Worm (Caenorhabditis elegans) whole organism, L3 larva: ENCODE data around the gene ceh-91.

Source experiments
- R02D3.7 ChIP-seq: fragments of 150-350 bp; optimal IDR thresholded peaks from 2 replicates; lab custom pipeline; 2014; ENCODE audit warnings: missing biosample characterization, missing genetic modification characterization
- aly-2 ChIP-seq: fragments of 150-350 bp; optimal IDR thresholded peaks from 2 replicates; lab custom pipeline; 2014; ENCODE audit warnings: missing biosample characterization, missing genetic modification characterization
- ama-1 ChIP-seq: fragments of 150-350 bp; optimal IDR thresholded peaks from 2 replicates; lab custom pipeline; 2018
- ceh-16 ChIP-seq: sonication (generic microtip); optimal IDR thresholded peaks from 2 replicates; lab custom pipeline; 2017; ENCODE audit warnings: missing biosample characterization, missing genetic modification characterization
- ceh-82 ChIP-seq: fragments of 150-350 bp; optimal IDR thresholded peaks from 2 replicates; lab custom pipeline; 2014; ENCODE audit warnings: missing biosample characterization, missing genetic modification characterization
- ceh-9 ChIP-seq: sonication (generic microtip); optimal IDR thresholded peaks from 2 replicates; lab custom pipeline; 2018; ENCODE audit warnings: missing biosample characterization, missing genetic modification characterization
- daf-12 ChIP-seq: fragments of 150-350 bp; optimal IDR thresholded peaks from 2 replicates; lab custom pipeline; 2014; ENCODE audit warnings: missing biosample characterization, missing genetic modification reagents, missing genetic modification characterization
- egl-27 ChIP-seq: sonication (generic microtip); optimal IDR thresholded peaks from 4 replicates; lab custom pipeline; 2017; ENCODE audit warnings: missing biosample characterization, missing genetic modification reagents, missing genetic modification characterization
- egl-5 ChIP-seq: fragments of 150-350 bp; optimal IDR thresholded peaks from 2 replicates; lab custom pipeline; 2017; ENCODE audit warnings: missing biosample characterization, missing genetic modification reagents, missing genetic modification characterization, inconsistent platforms
- elt-1 ChIP-seq: fragments of 150-350 bp; optimal IDR thresholded peaks from 2 replicates; lab custom pipeline; 2014; ENCODE audit warnings: missing biosample characterization, missing genetic modification characterization
- elt-2 ChIP-seq: sonication (generic microtip); optimal IDR thresholded peaks from 2 replicates; lab custom pipeline; 2016; ENCODE audit warnings: missing genetic modification reagents, mild to moderate bottlenecking, missing genetic modification characterization, missing compliant biosample characterization
- eor-1 ChIP-seq, 2 experiments: fragments of 150-350 bp; optimal IDR thresholded peaks; 2 replicates each; lab custom pipeline; 2014 to 2018; ENCODE audit warnings: missing biosample characterization in 2 of 2, missing genetic modification characterization in 2 of 2
- fkh-10 ChIP-seq: sonication (generic microtip); optimal IDR thresholded peaks from 2 replicates; lab custom pipeline; 2017; ENCODE audit warnings: missing biosample characterization, missing genetic modification reagents, missing genetic modification characterization
- fkh-2 ChIP-seq: fragments of 150-350 bp; optimal IDR thresholded peaks from 2 replicates; lab custom pipeline; 2014; ENCODE audit warnings: missing biosample characterization, missing genetic modification reagents, missing genetic modification characterization
- hmg-11 ChIP-seq: sonication (generic microtip); optimal IDR thresholded peaks from 2 replicates; lab custom pipeline; 2016; ENCODE audit warnings: missing genetic modification characterization, missing compliant biosample characterization
- jun-1 ChIP-seq: fragments of 150-350 bp; optimal IDR thresholded peaks from 2 replicates; lab custom pipeline; 2014; ENCODE audit warnings: missing biosample characterization, missing genetic modification reagents, missing genetic modification characterization
- lin-15B ChIP-seq: fragments of 150-350 bp; optimal IDR thresholded peaks from 2 replicates; lab custom pipeline; 2014; ENCODE audit warnings: missing biosample characterization, missing genetic modification characterization
- lin-39 ChIP-seq: fragments of 150-350 bp; optimal IDR thresholded peaks from 2 replicates; lab custom pipeline; 2018; ENCODE audit warnings: missing biosample characterization, missing genetic modification reagents, missing genetic modification characterization
- mdl-1 ChIP-seq: fragments of 150-350 bp; optimal IDR thresholded peaks from 2 replicates; lab custom pipeline; 2014; ENCODE audit warnings: missing biosample characterization, missing genetic modification characterization
- mml-1 ChIP-seq: fragments of 150-350 bp; sonication (generic microtip); optimal IDR thresholded peaks from 3 replicates; lab custom pipeline; 2014; ENCODE audit warnings: missing biosample characterization, missing genetic modification characterization
- nfya-1 ChIP-seq: sonication (generic microtip); optimal IDR thresholded peaks from 2 replicates; lab custom pipeline; 2017; ENCODE audit warnings: missing genetic modification characterization, mild to moderate bottlenecking, missing compliant biosample characterization, antibody characterized with exemption, moderate library complexity; ENCODE audit not compliant: insufficient read depth
- nhr-11 ChIP-seq: fragments of 150-350 bp; optimal IDR thresholded peaks from 2 replicates; lab custom pipeline; 2014; ENCODE audit warnings: missing biosample characterization, missing genetic modification characterization
- nhr-12 ChIP-seq: fragments of 150-350 bp; optimal IDR thresholded peaks from 2 replicates; lab custom pipeline; 2014; ENCODE audit warnings: missing biosample characterization, missing genetic modification characterization
- nhr-23 ChIP-seq: fragments of 150-350 bp; optimal IDR thresholded peaks from 2 replicates; lab custom pipeline; 2014; ENCODE audit warnings: missing biosample characterization, missing genetic modification reagents, missing genetic modification characterization
- nhr-237 ChIP-seq: fragments of 150-350 bp; optimal IDR thresholded peaks from 2 replicates; lab custom pipeline; 2014; ENCODE audit warnings: missing biosample characterization, missing genetic modification characterization
- nhr-28 ChIP-seq: fragments of 150-350 bp; optimal IDR thresholded peaks from 2 replicates; lab custom pipeline; 2014; ENCODE audit warnings: missing biosample characterization, missing genetic modification characterization
- nhr-43 ChIP-seq: sonication (generic microtip); optimal IDR thresholded peaks from 2 replicates; lab custom pipeline; 2016; ENCODE audit warnings: mild to moderate bottlenecking, missing genetic modification characterization, missing compliant biosample characterization; ENCODE audit not compliant: poor library complexity, severe bottlenecking
- nhr-67 ChIP-seq: fragments of 150-350 bp; optimal IDR thresholded peaks from 2 replicates; lab custom pipeline; 2014; ENCODE audit warnings: missing biosample characterization, missing genetic modification characterization
- nhr-76 ChIP-seq: fragments of 150-350 bp; sonication (generic microtip); optimal IDR thresholded peaks from 5 replicates; lab custom pipeline; 2014; ENCODE audit warnings: missing biosample characterization, missing genetic modification characterization
- pha-4 ChIP-seq: fragments of 150-350 bp; optimal IDR thresholded peaks from 2 replicates; lab custom pipeline; 2014; ENCODE audit warnings: missing biosample characterization, missing genetic modification reagents, missing genetic modification characterization
- pqm-1 ChIP-seq: fragments of 150-350 bp; optimal IDR thresholded peaks from 2 replicates; lab custom pipeline; 2017; ENCODE audit warnings: missing biosample characterization, missing genetic modification characterization, inconsistent platforms
- snpc-4 ChIP-seq: fragments of 150-350 bp; optimal IDR thresholded peaks from 2 replicates; lab custom pipeline; 2014; ENCODE audit warnings: missing biosample characterization, missing genetic modification characterization
- unc-39 ChIP-seq: sonication (generic microtip); optimal IDR thresholded peaks from 4 replicates; lab custom pipeline; 2017; ENCODE audit warnings: missing biosample characterization, missing genetic modification characterization
- unc-62 ChIP-seq: fragments of 150-350 bp; sonication (generic microtip); optimal IDR thresholded peaks from 4 replicates; lab custom pipeline; 2014; ENCODE audit warnings: missing biosample characterization, missing genetic modification reagents, missing genetic modification characterization

The ceh-91 gene

ce11 chrIII:11631111-11631510 lies 14.6 kb downstream of the ceh-91 start:
- TF ChIP-seq nhr-237 (tag; lab: Kevin White, UChicago), result no peak
- TF ChIP-seq elt-2, result peak; percentile 46
- TF ChIP-seq pqm-1, result peak; percentile 56
- TF ChIP-seq, all 47 proteins: peak for 2

ce11 chrIII:11632376-11632775 lies 15.8 kb downstream of the ceh-91 start:
- TF ChIP-seq nhr-23 (tag; lab: Kevin White, UChicago) (peak; percentile 51), elt-1 (no peak)

ce11 chrIII:11633444-11633843 lies 16.9 kb downstream of the ceh-91 start:
- TF ChIP-seq nhr-76 (tag; lab: Kevin White, UChicago) (no peak), elt-2 (no peak), nhr-12 (no peak), egl-27 (tag; lab: Kevin White, UChicago) (no peak), ceh-82 (tag; lab: Kevin White, UChicago) (no peak), eor-1 (tag; optimal IDR thresholded peaks at IDR 0.05; lab: Kevin White, UChicago) (no peak)

- TF ChIP-seq unc-62, result no peak
- TF ChIP-seq nhr-11 (tag; lab: Kevin White, UChicago), result no peak
- TF ChIP-seq ceh-16 (tag; lab: Kevin White, UChicago), result no peak
- no peak for TF ChIP-seq ceh-9
- TF ChIP-seq fkh-10 (GFP tag; lab: Kevin White, UChicago), result no peak
Measured at ce11 chrIII:11635000-11635399, 18.5 kb downstream of the ceh-91 start.

- TF ChIP-seq snpc-4 (tag; lab: Kevin White, UChicago) (no peak), aly-2 (tag; lab: Kevin White, UChicago) (no peak), egl-5 (tag; lab: Kevin White, UChicago) (no peak), unc-62 (no peak), lin-15B (tag; lab: Kevin White, UChicago) (no peak), mdl-1 (no peak), nhr-67 (tag; lab: Kevin White, UChicago) (no peak), jun-1 (tag; lab: Kevin White, UChicago) (no peak), lin-39 (no peak), nhr-11 (tag; lab: Kevin White, UChicago) (no peak), mml-1 (no peak), nhr-28 (tag; lab: Kevin White, UChicago) (no peak), hmg-11 (tag; lab: Kevin White, UChicago) (no peak)
Measured at ce11 chrIII:11636740-11637139, 20.2 kb downstream of the ceh-91 start, which contains the start of gene tbx-33. Gene tbx-33, minus strand, starts transcription at chrIII:11636840.

DNA sequence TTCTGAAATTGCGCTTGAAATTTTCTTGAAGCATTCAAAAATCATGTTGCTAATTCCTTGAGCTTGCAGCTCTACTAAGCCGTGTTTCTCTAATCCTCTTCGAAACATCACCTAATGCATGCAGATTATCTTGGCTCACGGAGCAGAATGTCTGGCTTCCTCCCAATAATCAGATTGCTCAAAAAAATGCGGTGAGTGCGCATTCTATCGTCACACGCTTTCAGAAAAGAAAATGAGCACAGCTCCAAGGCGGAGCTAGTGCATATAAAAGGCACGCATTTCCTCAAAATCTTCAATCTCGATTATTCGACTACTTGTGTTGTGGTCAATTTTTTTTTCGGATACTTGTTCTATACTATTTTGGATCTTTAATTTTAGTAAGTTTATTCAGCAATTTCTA lies 24.8 kb downstream of the ceh-91 start:
- no peak for TF ChIP-seq pha-4 (tag; lab: Kevin White, UChicago)
- TF ChIP-seq lin-15B (tag; lab: Kevin White, UChicago), result peak; percentile 14
- TF ChIP-seq daf-12 (tag; lab: Kevin White, UChicago), result no peak
- no peak for TF ChIP-seq ceh-16 (tag; lab: Kevin White, UChicago)
- TF ChIP-seq unc-39 (tag; lab: Kevin White, UChicago), result no peak
- TF ChIP-seq elt-1, result no peak
- no peak for TF ChIP-seq elt-2
- TF ChIP-seq nhr-23 (tag; lab: Kevin White, UChicago), result no peak
- no peak for TF ChIP-seq ceh-82 (tag; lab: Kevin White, UChicago)
- TF ChIP-seq nhr-11 (tag; lab: Kevin White, UChicago), result no peak
- no peak for TF ChIP-seq nhr-12
- TF ChIP-seq nfya-1 (tag; lab: Kevin White, UChicago), result peak; percentile 65
- TF ChIP-seq fkh-10 (GFP tag; lab: Kevin White, UChicago), result peak; percentile 59
- no peak for TF ChIP-seq hmg-11 (tag; lab: Kevin White, UChicago)
- no peak for TF ChIP-seq nhr-43 (tag; lab: Kevin White, UChicago)
- no peak for TF ChIP-seq fkh-2 (tag; lab: Kevin White, UChicago)
- no peak for TF ChIP-seq nhr-76 (tag; lab: Kevin White, UChicago)
- no peak for TF ChIP-seq unc-62
- no peak for TF ChIP-seq egl-5 (tag; lab: Kevin White, UChicago)
- TF ChIP-seq R02D3.7 (tag; lab: Kevin White, UChicago), result no peak
- TF ChIP-seq ama-1 (lab: Kevin White, UChicago), result no peak
- TF ChIP-seq ceh-9, result no peak
